Worm (Caenorhabditis elegans) whole organism, early embryonic: Measurements from ENCODE around the gene Y39A1A.2.

Source experiments
- B0310.2 ChIP-seq: sonication (generic microtip); optimal IDR thresholded peaks from 2 replicates; lab custom pipeline; 2016; ENCODE audit warnings: mild to moderate bottlenecking, missing genetic modification characterization, missing compliant biosample characterization
- F13C5.2 ChIP-seq: sonication (generic microtip); optimal IDR thresholded peaks from 2 replicates; lab custom pipeline; 2017; ENCODE audit warnings: mild to moderate bottlenecking, missing genetic modification characterization, inconsistent platforms, missing compliant biosample characterization
- ama-1 ChIP-seq: fragments of 150-350 bp; optimal IDR thresholded peaks from 2 replicates; lab custom pipeline; 2014
- ceh-36 ChIP-seq: sonication (generic microtip); optimal IDR thresholded peaks from 2 replicates; lab custom pipeline; 2016; ENCODE audit warnings: missing genetic modification characterization, inconsistent platforms, missing compliant biosample characterization
- flt-1 ChIP-seq: fragments of 200-800 bp; sonication (Bioruptor generic); IDR thresholded peaks from 2 replicates; pipeline ENCODE4 v1.3.6; 2022; ENCODE audit warnings: missing genetic modification characterization, missing compliant biosample characterization
- hmg-4 ChIP-seq: fragments of 200-800 bp; sonication (Bioruptor generic); optimal IDR thresholded peaks from 2 replicates; lab custom pipeline; 2018; ENCODE audit warnings: mild to moderate bottlenecking, missing genetic modification characterization, missing compliant biosample characterization
- pes-1 ChIP-seq: fragments of 200-800 bp; sonication (Bioruptor generic); IDR thresholded peaks from 2 replicates; pipeline ENCODE4 v1.3.6; 2022; ENCODE audit warnings: missing genetic modification reagents, missing genetic modification characterization, missing compliant biosample characterization
- scrt-1 ChIP-seq: fragments of 200-800 bp; sonication (Bioruptor generic); IDR thresholded peaks from 2 replicates; pipeline ENCODE4 v1.3.6; 2022; ENCODE audit warnings: missing genetic modification characterization, missing compliant biosample characterization
- sea-1 ChIP-seq: fragments of 200-800 bp; sonication (Bioruptor generic); conservative IDR thresholded peaks from 2 replicates; pipeline ENCODE4 v1.3.6; 2022; ENCODE audit warnings: missing genetic modification characterization, missing compliant biosample characterization
- tbx-11 ChIP-seq: fragments of 200-800 bp; sonication (Bioruptor generic); IDR thresholded peaks from 2 replicates; pipeline ENCODE4 v1.3.6; 2022; ENCODE audit warnings: missing genetic modification characterization, missing compliant biosample characterization
- tbx-37 ChIP-seq: fragments of 200-800 bp; sonication (Bioruptor generic); conservative IDR thresholded peaks from 2 replicates; pipeline ENCODE4 v1.3.6; 2022; ENCODE audit warnings: missing genetic modification reagents, missing genetic modification characterization, missing compliant biosample characterization
- tra-4 ChIP-seq: sonication (generic microtip); optimal IDR thresholded peaks from 2 replicates; lab custom pipeline; 2017; ENCODE audit warnings: missing genetic modification characterization, missing compliant biosample characterization

DNA sequence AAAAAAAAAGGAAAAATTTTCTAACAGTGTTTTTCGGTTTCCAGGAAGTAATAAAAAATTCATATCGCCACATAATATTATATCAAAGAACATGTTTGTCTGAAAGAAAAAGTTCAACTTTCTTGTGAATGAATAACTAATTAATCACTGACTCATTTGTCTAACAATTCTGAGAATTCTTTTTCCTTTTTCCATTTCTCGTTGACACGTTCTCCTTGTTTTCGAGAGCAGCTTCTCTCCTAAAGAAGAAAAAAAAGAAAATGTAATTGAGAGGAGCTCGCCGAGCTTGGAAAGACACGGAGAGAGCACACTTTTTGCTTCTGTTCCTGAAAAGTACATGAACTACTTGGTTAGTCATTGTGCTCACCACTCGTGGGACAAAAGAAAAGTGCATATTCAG, 4.8 kb upstream of the Y39A1A.2 start:
- TF ChIP-seq tra-4 (tag; lab: Kevin White, UChicago) = no peak
- TF ChIP-seq pes-1 = no peak
- no peak for TF ChIP-seq flt-1 (GFP tag; lab: Robert Waterston, UW)
- no peak for TF ChIP-seq hmg-4 (GFP tag; lab: Kevin White, UChicago)
- TF ChIP-seq sea-1 (GFP tag; lab: Robert Waterston, UW) = no peak
- TF ChIP-seq tbx-11 (GFP tag; lab: Robert Waterston, UW) = no peak
- TF ChIP-seq scrt-1 = no peak
- no peak for TF ChIP-seq B0310.2 (tag; lab: Kevin White, UChicago)
- no peak for TF ChIP-seq ceh-36 (tag; lab: Kevin White, UChicago)
- no peak for TF ChIP-seq ama-1
- no peak for TF ChIP-seq tbx-37 (GFP tag; lab: Robert Waterston, UW)
- no peak for TF ChIP-seq F13C5.2 (tag; lab: Kevin White, UChicago)
